Worm (Caenorhabditis elegans) whole organism, young adult: ENCODE data around the gene Y105C5A.24.
"Not testable (repeated sequence)": the region's sequence is repeated elsewhere in the genome, so short reads cannot be mapped to it uniquely, and the experiment has no call there.

Experiments used
- ccch-3 ChIP-seq: fragments of 200-800 bp; sonication (Bioruptor generic); optimal IDR thresholded peaks from 2 replicates; lab custom pipeline; 2018; ENCODE audit warnings: mild to moderate bottlenecking, missing genetic modification characterization, missing compliant biosample characterization
- ekl-4 ChIP-seq: fragments of 200-800 bp; sonication (Bioruptor generic); IDR thresholded peaks from 2 replicates; pipeline ENCODE4 v1.3.6; 2022; ENCODE audit warnings: missing genetic modification reagents, missing genetic modification characterization, missing compliant biosample characterization
- nfya-1 ChIP-seq: sonication (generic microtip); optimal IDR thresholded peaks from 2 replicates; lab custom pipeline; 2017; ENCODE audit warnings: antibody characterized with exemption, missing compliant biosample characterization, missing genetic modification characterization, borderline replicate concordance; ENCODE audit not compliant: insufficient read depth

DNA sequence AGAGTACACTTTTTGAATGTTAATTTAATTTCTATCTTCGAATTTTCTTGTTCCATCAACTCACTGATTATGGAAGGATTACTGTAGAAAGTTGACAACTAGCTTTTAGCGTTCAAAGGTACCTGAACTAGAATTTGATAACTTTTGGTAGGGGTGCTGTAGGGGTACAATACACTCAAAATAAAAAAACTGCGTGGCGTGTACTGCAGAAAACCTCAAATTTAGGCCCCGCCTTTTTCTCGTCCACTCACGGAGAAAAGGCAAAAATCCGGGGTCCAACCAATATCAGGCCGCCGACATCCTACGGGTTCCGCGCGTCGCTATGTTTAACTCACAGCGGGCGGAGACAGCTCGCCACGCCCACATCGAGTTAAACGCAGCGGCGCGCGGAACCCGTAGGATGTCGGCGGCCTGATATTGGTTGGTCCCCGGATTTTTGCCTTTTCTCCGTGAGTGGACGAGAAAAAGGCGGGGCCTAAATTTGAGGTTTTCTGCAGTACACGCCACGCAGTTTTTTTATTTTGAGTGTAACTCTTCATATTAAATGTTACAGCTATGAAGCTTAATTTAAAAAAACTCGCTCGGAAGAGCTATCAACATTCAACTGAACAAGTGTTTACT, 44.5 kb upstream of the Y105C5A.24 start:
- not testable (repeated sequence) for TF ChIP-seq nfya-1 (tag; lab: Kevin White, UChicago); ekl-4 (GFP tag; lab: Robert Waterston, UW); ccch-3
